Fruit fly (Drosophila melanogaster) whole organism: ENCODE data around the gene saturn.

Experiments used
- CG8478 ChIP-seq: fragments of >200 bp; optimal IDR thresholded peaks from 2 replicates; lab custom pipeline; 2018; ENCODE audit warnings: inconsistent platforms
- Dll ChIP-seq: fragments of >200 bp; optimal IDR thresholded peaks from 2 replicates; lab custom pipeline; 2017
- EcR ChIP-seq, 2 experiments: fragments of >200 bp; optimal IDR thresholded peaks; 2 replicates each; lab custom pipeline; 2017; ENCODE audit warnings: missing biosample characterization in 2 of 2, missing genetic modification characterization in 2 of 2, missing genetic modification reagents in 2 of 2
- pan ChIP-seq: fragments of >200 bp; optimal IDR thresholded peaks from 2 replicates; lab custom pipeline; 2017
- psq ChIP-seq: fragments of >200 bp; optimal IDR thresholded peaks from 2 replicates; lab custom pipeline; 2017
- usp ChIP-seq: fragments of >200 bp; optimal IDR thresholded peaks from 2 replicates; lab custom pipeline; 2017; ENCODE audit warnings: missing biosample characterization, missing genetic modification characterization, mixed read lengths

DNA sequence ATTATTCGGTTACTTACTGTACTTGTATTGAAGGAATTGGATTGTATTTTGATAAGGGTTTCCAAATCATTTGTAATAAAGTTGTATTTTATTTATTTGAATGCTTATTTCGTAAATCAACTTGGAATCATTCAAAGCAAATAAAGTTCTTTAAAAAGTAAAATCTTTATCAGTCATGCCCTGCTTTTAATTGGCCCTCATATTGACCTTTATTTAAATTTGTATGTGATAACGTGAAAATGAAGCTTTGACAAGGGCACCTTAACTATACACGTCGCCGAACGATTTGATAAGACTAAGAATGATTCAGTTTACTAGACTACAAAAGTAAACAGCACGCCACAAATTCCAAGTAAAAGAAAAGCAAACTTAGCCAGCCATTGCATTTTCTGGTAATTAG lies 19.1 kb downstream of the saturn start:
- TF ChIP-seq CG8478 (lab: Kevin White, UChicago) (no peak), EcR (GFP tag; optimal IDR thresholded peaks at IDR 0.05; lab: Kevin White, UChicago) (no peak), Dll (lab: Kevin White, UChicago) (no peak), psq (lab: Kevin White, UChicago) (no peak), pan (no peak), usp (GFP tag; lab: Kevin White, UChicago) (no peak)
